Fruit fly (Drosophila melanogaster) Kc167 (cell line): ENCODE measurements around the gene Pli.

Source experiments
- Sin3A ChIP-seq: fragments of >200 bp; optimal IDR thresholded peaks from 2 replicates; lab custom pipeline; 2018; ENCODE audit warnings: missing external identifiers
- h ChIP-seq: fragments of >200 bp; optimal IDR thresholded peaks from 3 replicates; lab custom pipeline; 2018; ENCODE audit warnings: missing external identifiers
- insv ChIP-seq: fragments of >200 bp; optimal IDR thresholded peaks from 3 replicates; lab custom pipeline; 2018; ENCODE audit warnings: missing external identifiers
- psq ChIP-seq: fragments of >200 bp; optimal IDR thresholded peaks from 2 replicates; lab custom pipeline; 2017; ENCODE audit warnings: missing external identifiers

DNA sequence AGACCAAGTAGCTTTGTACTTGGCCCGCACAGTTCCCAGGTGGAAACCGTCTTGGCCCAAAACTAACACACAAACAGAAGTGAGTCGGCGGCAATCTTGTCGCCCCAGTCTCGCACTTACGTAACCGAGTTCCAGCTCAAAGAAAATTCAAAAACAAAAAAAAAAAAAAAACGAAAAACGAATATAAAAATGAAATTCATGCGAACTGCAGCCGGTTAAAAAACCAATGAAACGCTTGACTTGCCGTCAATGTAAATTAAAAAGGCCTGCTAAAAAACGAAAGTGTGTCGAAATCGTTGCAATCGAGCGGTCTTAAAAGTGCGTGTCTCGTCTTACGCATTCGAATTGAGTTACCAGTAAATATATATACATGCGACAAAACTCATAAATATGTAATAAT, 66.2 kb downstream of the Pli start:
- TF ChIP-seq insv (lab: Kevin White, UChicago), result no peak
- TF ChIP-seq Sin3A (lab: Kevin White, UChicago), result no peak
- TF ChIP-seq h (lab: Kevin White, UChicago), result no peak
- no peak for TF ChIP-seq psq
